Fruit fly (Drosophila melanogaster): ENCODE measurements around the gene CG10516.

Gene CG10516

dm6 chr3L:15958612-15959315 is 9.2 kb upstream of the CG10516 start, which contains the start of gene CG17032 (continued):
- TF ChIP-seq B-H2 (GFP tag; optimal IDR thresholded peaks at IDR 0.05) (peak; percentile 67), CG6654 (GFP tag; optimal IDR thresholded peaks at IDR 0.05) (no peak), mld (GFP tag; IDR thresholded peaks at IDR 0.05; ENCODE audit: partially characterized antibody) (no peak), CTCF (GFP tag; optimal IDR thresholded peaks at IDR 0.05) (no peak), Bdp1 (GFP tag; optimal IDR thresholded peaks at IDR 0.05) (no peak), GATAe (GFP tag; conservative IDR thresholded peaks at IDR 0.05) (no peak), toy (GFP tag; IDR thresholded peaks at IDR 0.05) (no peak), CG11695 (GFP tag; IDR thresholded peaks at IDR 0.05) (peak; percentile 25; the same call in 1 of the 3 replicates), Abd-B (GFP tag; optimal IDR thresholded peaks at IDR 0.05) (no peak), Asciz (GFP tag; optimal IDR thresholded peaks at IDR 0.05) (no peak), CG9876 (GFP tag; optimal IDR thresholded peaks at IDR 0.05) (no peak), crol (GFP tag; IDR thresholded peaks at IDR 0.05) (no peak), ap (GFP tag; IDR thresholded peaks at IDR 0.05) (no peak), peb (GFP tag; IDR thresholded peaks at IDR 0.05) (no peak), Eip74EF (GFP tag; optimal IDR thresholded peaks at IDR 0.05) (peak in 1 of 2 experiments; percentile 58), tll (GFP tag; optimal IDR thresholded peaks at IDR 0.05) (no peak), ttk (GFP tag; IDR thresholded peaks at IDR 0.05) (no peak), nom (GFP tag; optimal IDR thresholded peaks at IDR 0.05) (peak; percentile 39), Usf (GFP tag; optimal IDR thresholded peaks at IDR 0.05) (no peak), hbn (GFP tag; IDR thresholded peaks at IDR 0.05; ENCODE audit: partially characterized antibody) (no peak), tgo (GFP tag; IDR thresholded peaks at IDR 0.05) (no peak), Neu2 (GFP tag; optimal IDR thresholded peaks at IDR 0.05; ENCODE audit: borderline replicate concordance) (no peak), jumu (GFP tag; optimal IDR thresholded peaks at IDR 0.05) (no peak), CG10274 (GFP tag; optimal IDR thresholded peaks at IDR 0.05) (no peak), CG12104 (GFP tag; optimal IDR thresholded peaks at IDR 0.05) (no peak), ssp (GFP tag; IDR thresholded peaks at IDR 0.05) (no peak), Blimp-1 (GFP tag; optimal IDR thresholded peaks at IDR 0.05) (peak; percentile 100), CG6689 (GFP tag; IDR thresholded peaks at IDR 0.05) (no peak), CG6175 (GFP tag; IDR thresholded peaks at IDR 0.05) (peak; percentile 51; the same call in 1 of the 3 replicates), tx (GFP tag; optimal IDR thresholded peaks at IDR 0.05) (no peak), CG17802 (tag; optimal IDR thresholded peaks at IDR 0.05) (no peak), az2 (GFP tag; optimal IDR thresholded peaks at IDR 0.05) (no peak), kni (GFP tag; optimal IDR thresholded peaks at IDR 0.05) (peak; percentile 75), crp (GFP tag; optimal IDR thresholded peaks at IDR 0.05) (no peak), Gsc (GFP tag; IDR thresholded peaks at IDR 0.05) (no peak), slbo (GFP tag; IDR thresholded peaks at IDR 0.05) (no peak), CG34422 (GFP tag; IDR thresholded peaks at IDR 0.05) (no peak), Awh (GFP tag; IDR thresholded peaks at IDR 0.05) (peak; percentile 44; the same call in 1 of the 2 replicates), Dip3 (GFP tag; optimal IDR thresholded peaks at IDR 0.05) (no peak), zf30C (GFP tag; optimal IDR thresholded peaks at IDR 0.05) (no peak), Sox100B (GFP tag; optimal IDR thresholded peaks at IDR 0.05) (no peak), Optix (GFP tag; IDR thresholded peaks at IDR 0.05) (no peak), CG15601 (tag; optimal IDR thresholded peaks at IDR 0.05) (peak; percentile 74), CG7987 (GFP tag; optimal IDR thresholded peaks at IDR 0.05) (peak; percentile 30), CG12071 (GFP tag; optimal IDR thresholded peaks at IDR 0.05) (no peak)

Measured in whole organism, embryonic.